Fruit fly (Drosophila melanogaster) whole organism, prepupa: Measurements from ENCODE around the gene jhamt.

Experiments used
- CG11294 ChIP-seq: fragments of 200-800 bp; sonication (Bioruptor generic); IDR thresholded peaks from 2 replicates; pipeline ENCODE4 v1.3.6; 2022; ENCODE audit warnings: missing biosample characterization, missing genetic modification characterization
- CG6854 ChIP-seq: fragments of 200-800 bp; sonication (Bioruptor generic); optimal IDR thresholded peaks from 2 replicates; lab custom pipeline; 2017; ENCODE audit warnings: missing biosample characterization, mild to moderate bottlenecking, missing genetic modification characterization
- CG8119 ChIP-seq: fragments of 200-800 bp; sonication (Bioruptor generic); IDR thresholded peaks from 3 replicates; pipeline ENCODE4 v1.3.6; 2022; ENCODE audit warnings: missing biosample characterization, missing genetic modification characterization
- Sox15 ChIP-seq: fragments of 200-800 bp; sonication (Bioruptor generic); optimal IDR thresholded peaks from 3 replicates; lab custom pipeline; 2016; ENCODE audit warnings: missing biosample characterization, missing genetic modification characterization
- fd59A ChIP-seq: fragments of 200-800 bp; sonication (Bioruptor generic); optimal IDR thresholded peaks from 2 replicates; lab custom pipeline; 2017; ENCODE audit warnings: missing biosample characterization, mild to moderate bottlenecking, missing genetic modification characterization, missing genetic modification reagents
- fkh ChIP-seq: fragments of 200-800 bp; sonication (Bioruptor generic); optimal IDR thresholded peaks from 3 replicates; lab custom pipeline; 2017; ENCODE audit warnings: missing biosample characterization, mild to moderate bottlenecking, missing genetic modification characterization, moderate library complexity
- ss ChIP-seq, 2 experiments: fragments of 200-800 bp; sonication (Bioruptor generic); optimal IDR thresholded peaks; 2 replicates in 1 of 2; 3 replicates in 1 of 2; lab custom pipeline; 2017 to 2018; ENCODE audit warnings: mild to moderate bottlenecking in 2 of 2, missing biosample characterization in 2 of 2, missing genetic modification characterization in 2 of 2, moderate library complexity in 1 of 2
- vri ChIP-seq: fragments of 200-800 bp; sonication (Bioruptor generic); optimal IDR thresholded peaks from 3 replicates; lab custom pipeline; 2016; ENCODE audit warnings: missing biosample characterization, mild to moderate bottlenecking, missing genetic modification characterization

- TF ChIP-seq ss (GFP tag; optimal IDR thresholded peaks at IDR 0.05; lab: Kevin White, UChicago) (no peak), fkh (GFP tag; lab: Kevin White, UChicago) (no peak), fd59A (no peak), CG8119 (no peak), CG6854 (GFP tag; lab: Kevin White, UChicago) (no peak), Sox15 (GFP tag; lab: Kevin White, UChicago) (no peak), CG11294 (GFP tag; lab: Robert Waterston, UW) (no peak), vri (GFP tag; lab: Kevin White, UChicago) (no peak)
Measured at dm6 chr2L:16365603-16366002, at the start of gene jhamt.
